Fruit fly (Drosophila melanogaster) whole organism, embryonic: ENCODE results near the gene et.
A peak's percentile ranks its signal among the peaks of the same experiment; 100 is the strongest.

Experiments
- Atf6 ChIP-seq: fragments of 200-800 bp; sonication (Bioruptor generic); IDR thresholded peaks from 2 replicates; pipeline ENCODE4 v1.3.6; 2022; ENCODE audit warnings: missing biosample characterization, missing genetic modification characterization
- B-H2 ChIP-seq: fragments of 200-800 bp; sonication (Bioruptor generic); optimal IDR thresholded peaks from 2 replicates; lab custom pipeline; 2018; ENCODE audit warnings: missing biosample characterization, mild to moderate bottlenecking, missing genetic modification characterization
- BEAF-32 ChIP-seq: fragments of 200-800 bp; sonication (Bioruptor generic); optimal IDR thresholded peaks from 3 replicates; lab custom pipeline; 2017; ENCODE audit warnings: missing biosample characterization, missing genetic modification characterization, mild to moderate bottlenecking, moderate library complexity, missing genetic modification reagents
- CG12744 ChIP-seq: fragments of 200-800 bp; sonication (Bioruptor generic); optimal IDR thresholded peaks from 2 replicates; lab custom pipeline; 2016; ENCODE audit warnings: missing biosample characterization, missing genetic modification characterization
- CG13123 ChIP-seq: fragments of 200-800 bp; sonication (Bioruptor generic); optimal IDR thresholded peaks from 2 replicates; lab custom pipeline; 2016; ENCODE audit warnings: missing biosample characterization, missing genetic modification characterization
- CG14965 ChIP-seq: fragments of 200-800 bp; sonication (Bioruptor generic); optimal IDR thresholded peaks from 2 replicates; lab custom pipeline; 2016; ENCODE audit warnings: missing biosample characterization, missing genetic modification characterization, borderline replicate concordance
- CG17361 ChIP-seq: fragments of 200-800 bp; sonication (Bioruptor generic); IDR thresholded peaks from 3 replicates; pipeline ENCODE4 v1.3.6; 2022; ENCODE audit warnings: missing biosample characterization, missing genetic modification characterization
- CG17612 ChIP-seq: fragments of 200-800 bp; sonication (Bioruptor generic); IDR thresholded peaks from 2 replicates; pipeline ENCODE4 v1.3.6; 2022; ENCODE audit warnings: missing biosample characterization, missing genetic modification characterization
- CG2889 ChIP-seq: fragments of 200-800 bp; sonication (Bioruptor generic); IDR thresholded peaks from 3 replicates; pipeline ENCODE4 v1.3.6; 2022; ENCODE audit warnings: missing biosample characterization, missing genetic modification characterization
- CG3065 ChIP-seq: fragments of 200-800 bp; sonication (Bioruptor generic); optimal IDR thresholded peaks from 2 replicates; lab custom pipeline; 2016; ENCODE audit warnings: missing biosample characterization, missing genetic modification characterization
- CG31365 ChIP-seq: fragments of 200-800 bp; sonication (Bioruptor generic); optimal IDR thresholded peaks from 2 replicates; lab custom pipeline; 2018; ENCODE audit warnings: missing biosample characterization, mild to moderate bottlenecking, missing genetic modification characterization
- CG32772 ChIP-seq: fragments of 200-800 bp; sonication (Bioruptor generic); IDR thresholded peaks from 2 replicates; pipeline ENCODE4 v1.3.6; 2022; ENCODE audit warnings: missing biosample characterization, missing genetic modification characterization
- CG3838 ChIP-seq: fragments of 200-800 bp; sonication (Bioruptor generic); optimal IDR thresholded peaks from 3 replicates; lab custom pipeline; 2016; ENCODE audit warnings: missing biosample characterization, missing genetic modification characterization
- CG4282 ChIP-seq: fragments of 200-800 bp; sonication (Bioruptor generic); optimal IDR thresholded peaks from 2 replicates; lab custom pipeline; 2016; ENCODE audit warnings: missing biosample characterization, missing genetic modification characterization
- CG43689 ChIP-seq: fragments of 200-800 bp; sonication (Bioruptor generic); IDR thresholded peaks from 2 replicates; pipeline ENCODE4 v1.3.6; 2022; ENCODE audit warnings: missing biosample characterization, missing genetic modification characterization
- CG5245 ChIP-seq: fragments of 200-800 bp; sonication (Bioruptor generic); optimal IDR thresholded peaks from 3 replicates; lab custom pipeline; 2016; ENCODE audit warnings: missing biosample characterization, missing genetic modification characterization
- CG7745 ChIP-seq: fragments of 200-800 bp; sonication (Bioruptor generic); optimal IDR thresholded peaks from 2 replicates; lab custom pipeline; 2018; ENCODE audit warnings: missing biosample characterization, mild to moderate bottlenecking, missing genetic modification characterization, moderate library complexity
- CG9876 ChIP-seq: fragments of 200-800 bp; sonication (Bioruptor generic); optimal IDR thresholded peaks from 2 replicates; lab custom pipeline; 2016; ENCODE audit warnings: missing biosample characterization, missing genetic modification characterization
- CHES-1-like ChIP-seq: fragments of 200-800 bp; sonication (Bioruptor generic); optimal IDR thresholded peaks from 2 replicates; lab custom pipeline; 2016; ENCODE audit warnings: missing biosample characterization, missing genetic modification characterization
- Dad ChIP-seq: fragments of 200-800 bp; sonication (Bioruptor generic); optimal IDR thresholded peaks from 3 replicates; lab custom pipeline; 2016; ENCODE audit warnings: missing biosample characterization, missing genetic modification characterization
- Dref ChIP-seq: fragments of 200-800 bp; sonication (Bioruptor generic); IDR thresholded peaks from 2 replicates; pipeline ENCODE4 v1.3.6; 2022; ENCODE audit warnings: missing biosample characterization, missing genetic modification characterization
- E2f1 ChIP-seq: fragments of 200-800 bp; sonication (Bioruptor generic); IDR thresholded peaks from 2 replicates; pipeline ENCODE4 v1.3.6; 2022; ENCODE audit warnings: missing biosample characterization, missing genetic modification characterization
- HLH3B ChIP-seq: fragments of 200-800 bp; sonication (Bioruptor generic); IDR thresholded peaks from 2 replicates; pipeline ENCODE4 v1.3.6; 2022; ENCODE audit warnings: missing biosample characterization, missing genetic modification characterization
- HLH54F ChIP-seq: fragments of 200-800 bp; sonication (Bioruptor generic); optimal IDR thresholded peaks from 3 replicates; lab custom pipeline; 2016; ENCODE audit warnings: missing biosample characterization, missing genetic modification characterization
- Lhr ChIP-seq: fragments of 200-800 bp; sonication (Bioruptor generic); optimal IDR thresholded peaks from 3 replicates; lab custom pipeline; 2017; ENCODE audit warnings: mild to moderate bottlenecking, missing biosample characterization, missing genetic modification reagents, missing genetic modification characterization
- Myb ChIP-seq: fragments of 200-800 bp; sonication (Bioruptor generic); optimal IDR thresholded peaks from 2 replicates; lab custom pipeline; 2016; ENCODE audit warnings: missing biosample characterization, missing genetic modification characterization
- Poxn ChIP-seq: fragments of 200-800 bp; sonication (Bioruptor generic); IDR thresholded peaks from 2 replicates; pipeline ENCODE4 v1.3.6; 2022; ENCODE audit warnings: missing biosample characterization, missing genetic modification characterization
- Rfx ChIP-seq: fragments of 200-800 bp; sonication (Bioruptor generic); IDR thresholded peaks from 2 replicates; pipeline ENCODE4 v1.3.6; 2022; ENCODE audit warnings: missing biosample characterization, missing genetic modification characterization
- Rx ChIP-seq: fragments of 200-800 bp; sonication (Bioruptor generic); IDR thresholded peaks from 2 replicates; pipeline ENCODE4 v1.3.6; 2022; ENCODE audit warnings: missing biosample characterization, missing genetic modification characterization
- Sox102F ChIP-seq: fragments of 200-800 bp; sonication (Bioruptor generic); optimal IDR thresholded peaks from 2 replicates; lab custom pipeline; 2018; ENCODE audit warnings: missing biosample characterization, mild to moderate bottlenecking, missing genetic modification characterization, moderate library complexity
- Tbp ChIP-seq: fragments of >200 bp; optimal IDR thresholded peaks from 2 replicates; lab custom pipeline; 2018; ENCODE audit warnings: missing biosample characterization, missing genetic modification characterization
- Vsx1 ChIP-seq: fragments of 200-800 bp; sonication (Bioruptor generic); optimal IDR thresholded peaks from 2 replicates; lab custom pipeline; 2017; ENCODE audit warnings: missing biosample characterization, mild to moderate bottlenecking, missing genetic modification characterization, missing genetic modification reagents
- YL-1 ChIP-seq: fragments of 200-800 bp; sonication (Bioruptor generic); optimal IDR thresholded peaks from 3 replicates; lab custom pipeline; 2017; ENCODE audit warnings: missing biosample characterization, mild to moderate bottlenecking, missing genetic modification characterization
- ab ChIP-seq: fragments of 200-800 bp; sonication (Bioruptor generic); optimal IDR thresholded peaks from 2 replicates; lab custom pipeline; 2016; ENCODE audit warnings: missing biosample characterization, missing genetic modification characterization
- abd-A ChIP-seq: fragments of 200-800 bp; sonication (Bioruptor generic); optimal IDR thresholded peaks from 3 replicates; lab custom pipeline; 2019; ENCODE audit warnings: missing biosample characterization, mild to moderate bottlenecking, missing genetic modification characterization, moderate library complexity
- az2 ChIP-seq: fragments of 200-800 bp; sonication (Bioruptor generic); optimal IDR thresholded peaks from 3 replicates; lab custom pipeline; 2016; ENCODE audit warnings: missing biosample characterization, missing genetic modification characterization
- bowl ChIP-seq: fragments of 200-800 bp; sonication (Bioruptor generic); IDR thresholded peaks from 2 replicates; pipeline ENCODE4 v1.3.6; 2022; ENCODE audit warnings: missing biosample characterization, missing genetic modification characterization
- chif ChIP-seq, 2 experiments: fragments of 200-800 bp; sonication (Bioruptor generic); optimal IDR thresholded peaks; 3 replicates each; lab custom pipeline; 2016; ENCODE audit warnings: missing biosample characterization in 2 of 2, missing genetic modification characterization in 2 of 2
- crol ChIP-seq: fragments of 200-800 bp; sonication (Bioruptor generic); IDR thresholded peaks from 2 replicates; pipeline ENCODE4 v1.3.6; 2022; ENCODE audit warnings: missing biosample characterization, missing genetic modification characterization
- dmrt99B ChIP-seq: fragments of 200-800 bp; sonication (Bioruptor generic); optimal IDR thresholded peaks from 2 replicates; lab custom pipeline; 2018; ENCODE audit warnings: missing biosample characterization, mild to moderate bottlenecking, missing genetic modification characterization, moderate library complexity
- fd102C ChIP-seq: fragments of 200-800 bp; sonication (Bioruptor generic); optimal IDR thresholded peaks from 2 replicates; lab custom pipeline; 2018; ENCODE audit warnings: missing biosample characterization, mild to moderate bottlenecking, missing genetic modification characterization, moderate library complexity
- fd96Cb ChIP-seq: fragments of 200-800 bp; sonication (Bioruptor generic); optimal IDR thresholded peaks from 2 replicates; lab custom pipeline; 2018; ENCODE audit warnings: missing biosample characterization, mild to moderate bottlenecking, missing genetic modification characterization, moderate library complexity
- fru ChIP-seq: fragments of >200 bp; optimal IDR thresholded peaks from 2 replicates; lab custom pipeline; 2017
- hth ChIP-seq: fragments of >200 bp; optimal IDR thresholded peaks from 2 replicates; lab custom pipeline; 2017; ENCODE audit warnings: inconsistent platforms
- inv ChIP-seq: fragments of 200-800 bp; sonication (Bioruptor generic); IDR thresholded peaks from 2 replicates; pipeline ENCODE4 v1.3.6; 2022; ENCODE audit warnings: missing biosample characterization, missing genetic modification characterization; ENCODE audit not compliant: partially characterized antibody
- ken ChIP-seq: fragments of 200-800 bp; sonication (Bioruptor generic); IDR thresholded peaks from 3 replicates; pipeline ENCODE4 v1.3.6; 2022; ENCODE audit warnings: missing biosample characterization, missing genetic modification characterization
- knrl ChIP-seq: fragments of 200-800 bp; sonication (Bioruptor generic); IDR thresholded peaks from 3 replicates; pipeline ENCODE4 v1.3.6; 2022; ENCODE audit warnings: missing biosample characterization, missing genetic modification characterization; ENCODE audit not compliant: partially characterized antibody
- org-1 ChIP-seq: fragments of 200-800 bp; sonication (Bioruptor generic); optimal IDR thresholded peaks from 2 replicates; lab custom pipeline; 2017; ENCODE audit warnings: missing biosample characterization, missing genetic modification characterization
- pfk ChIP-seq: fragments of 200-800 bp; sonication (Bioruptor generic); optimal IDR thresholded peaks from 2 replicates; lab custom pipeline; 2018; ENCODE audit warnings: missing biosample characterization, mild to moderate bottlenecking, missing genetic modification characterization, moderate library complexity
- pho ChIP-seq: fragments of 200-800 bp; sonication (Bioruptor generic); optimal IDR thresholded peaks from 2 replicates; lab custom pipeline; 2016; ENCODE audit warnings: missing biosample characterization, missing genetic modification characterization
- sens-2 ChIP-seq: fragments of 200-800 bp; sonication (Bioruptor generic); IDR thresholded peaks from 2 replicates; pipeline ENCODE4 v1.3.6; 2022; ENCODE audit warnings: missing biosample characterization, missing genetic modification characterization
- so ChIP-seq: fragments of 200-800 bp; sonication (Bioruptor generic); IDR thresholded peaks from 3 replicates; pipeline ENCODE4 v1.3.6; 2022; ENCODE audit warnings: missing biosample characterization, missing genetic modification characterization
- tx ChIP-seq: fragments of 200-800 bp; sonication (Bioruptor generic); optimal IDR thresholded peaks from 2 replicates; lab custom pipeline; 2016; ENCODE audit warnings: missing biosample characterization, missing genetic modification characterization
- usp ChIP-seq: fragments of >200 bp; optimal IDR thresholded peaks from 2 replicates; lab custom pipeline; 2017; ENCODE audit warnings: missing biosample characterization, missing genetic modification characterization

et gene

dm6 chrX:19704083-19704482, 28.4 kb upstream of the et start, which contains the start of the genes CG14230 and CG14232 (continued):
- TF ChIP-seq ab (GFP tag; lab: Kevin White, UChicago) (no peak), inv (GFP tag; lab: Robert Waterston, UW) (no peak), Atf6 (GFP tag; lab: Robert Waterston, UW) (no peak), Myb (GFP tag; lab: Kevin White, UChicago) (peak; percentile 22), pho (GFP tag; lab: Kevin White, UChicago) (no peak), CG5245 (GFP tag; lab: Kevin White, UChicago) (no peak), Rx (GFP tag; lab: Robert Waterston, UW) (no peak), HLH3B (GFP tag; lab: Robert Waterston, UW) (no peak), CG32772 (GFP tag; lab: Robert Waterston, UW) (no peak), YL-1 (GFP tag; lab: Kevin White, UChicago) (peak; percentile 87), Dad (GFP tag; lab: Kevin White, UChicago) (no peak), fd102C (GFP tag; lab: Kevin White, UChicago) (no peak), CG7745 (tag; lab: Kevin White, UChicago) (no peak), knrl (GFP tag; lab: Robert Waterston, UW) (0 out of 3 replicates have a peak, but pooled peaks have one; percentile 39), CG43689 (GFP tag; lab: Robert Waterston, UW) (no peak), Rfx (GFP tag; lab: Robert Waterston, UW) (0 out of 2 replicates have a peak, but pooled peaks have one; percentile 23), HLH54F (GFP tag; lab: Kevin White, UChicago) (no peak), Lhr (GFP tag; lab: Kevin White, UChicago) (peak; percentile 2), CG17612 (GFP tag; lab: Robert Waterston, UW) (no peak), hth (lab: Kevin White, UChicago) (no peak), ken (GFP tag; lab: Robert Waterston, UW) (no peak), dmrt99B (tag; lab: Kevin White, UChicago) (no peak), CG9876 (GFP tag; lab: Kevin White, UChicago) (no peak), Dref (GFP tag; lab: Robert Waterston, UW) (no peak), crol (GFP tag; lab: Robert Waterston, UW) (no peak), so (GFP tag; lab: Robert Waterston, UW) (no peak), bowl (GFP tag; lab: Robert Waterston, UW) (no peak), CG3065 (GFP tag; lab: Kevin White, UChicago) (no peak), Tbp (GFP tag; lab: Kevin White, UChicago) (peak; percentile 17), BEAF-32 (peak; percentile 42), CHES-1-like (GFP tag; lab: Kevin White, UChicago) (peak; percentile 62), fru (no peak), B-H2 (no peak), CG12744 (GFP tag; lab: Kevin White, UChicago) (no peak), az2 (no peak), Poxn (GFP tag; lab: Robert Waterston, UW) (no peak), usp (GFP tag; lab: Kevin White, UChicago) (no peak), abd-A (tag; lab: Kevin White, UChicago) (no peak), E2f1 (GFP tag; lab: Robert Waterston, UW) (no peak), CG31365 (tag; lab: Kevin White, UChicago) (no peak), CG13123 (GFP tag; lab: Kevin White, UChicago) (no peak), CG17361 (no peak), tx (GFP tag; lab: Kevin White, UChicago) (no peak), sens-2 (GFP tag; lab: Robert Waterston, UW) (no peak), org-1 (GFP tag; lab: Kevin White, UChicago) (no peak), fd96Cb (no peak), pfk (GFP tag; lab: Kevin White, UChicago) (no peak), CG2889 (GFP tag; lab: Robert Waterston, UW) (no peak), Sox102F (no peak), chif (GFP tag; optimal IDR thresholded peaks at IDR 0.05; lab: Kevin White, UChicago) (no peak), CG14965 (no peak), CG3838 (GFP tag; lab: Kevin White, UChicago) (no peak), Vsx1 (GFP tag; lab: Kevin White, UChicago) (no peak), CG4282 (GFP tag; lab: Kevin White, UChicago) (no peak)
